Fruit fly (Drosophila melanogaster): ENCODE results near the gene Tengl2.

Tengl2 gene

DNA sequence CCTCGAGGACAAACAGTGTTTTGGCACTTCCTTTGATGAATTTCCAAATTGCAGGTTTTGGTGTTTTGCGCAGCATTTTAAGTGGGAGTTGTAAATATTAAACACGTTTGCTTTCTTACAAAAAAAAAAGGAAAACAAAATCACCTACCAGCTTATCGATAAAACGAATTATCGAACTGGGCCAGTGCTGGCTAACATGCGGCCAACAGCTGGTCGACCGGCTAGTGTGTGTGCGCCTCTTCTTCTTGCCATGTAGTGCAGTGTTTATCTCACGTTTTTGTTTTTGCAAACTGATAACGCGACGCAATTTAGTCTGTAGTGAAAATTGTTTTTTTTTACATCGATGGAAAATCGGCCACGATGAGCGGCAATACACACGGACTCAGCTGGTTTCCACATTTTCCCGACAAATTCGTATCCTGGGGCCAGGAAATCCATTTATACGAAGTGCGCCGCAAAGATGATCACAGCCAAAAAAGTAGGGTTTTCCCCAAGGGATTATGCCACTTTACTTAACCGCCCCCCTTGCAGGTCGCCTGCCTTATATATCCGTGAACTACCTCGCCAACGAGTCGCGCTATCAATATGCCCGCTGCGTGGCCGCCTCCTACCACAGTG, 22.0 kb downstream of the Tengl2 start, which contains the start of the genes CG15386, CG42371 and mio (continued):
- TF ChIP-seq gt (GFP tag; IDR thresholded peaks at IDR 0.05) (no peak), insv (GFP tag; optimal IDR thresholded peaks at IDR 0.05) (peak in 1 of 2 experiments; percentile 50), CG6765 (GFP tag; optimal IDR thresholded peaks at IDR 0.05) (no peak), otp (GFP tag; IDR thresholded peaks at IDR 0.05) (no peak), Dip2 (GFP tag; IDR thresholded peaks at IDR 0.05) (no peak), org-1 (GFP tag; optimal IDR thresholded peaks at IDR 0.05) (no peak), CG4820 (GFP tag; optimal IDR thresholded peaks at IDR 0.05) (no peak), Poxn (GFP tag; IDR thresholded peaks at IDR 0.05) (no peak), Ada2b (GFP tag; IDR thresholded peaks at IDR 0.05) (no peak), Myb (GFP tag; optimal IDR thresholded peaks at IDR 0.05) (peak; percentile 45), CG6791 (GFP tag; IDR thresholded peaks at IDR 0.05; ENCODE audit: partially characterized antibody) (peak; percentile 65; the same call in 2 of the 3 replicates), dati (GFP tag; IDR thresholded peaks at IDR 0.05) (no peak), CG8359 (GFP tag; optimal IDR thresholded peaks at IDR 0.05; ENCODE audit: borderline replicate concordance) (no peak), CG15514 (GFP tag; optimal IDR thresholded peaks at IDR 0.05) (peak; percentile 34), CG13287 (GFP tag; IDR thresholded peaks at IDR 0.05; ENCODE audit: partially characterized antibody) (peak; percentile 65), luna (GFP tag; optimal IDR thresholded peaks at IDR 0.05) (no peak), peb (GFP tag; IDR thresholded peaks at IDR 0.05) (no peak), pfk (GFP tag; optimal IDR thresholded peaks at IDR 0.05) (no peak), CG9797 (GFP tag; optimal IDR thresholded peaks at IDR 0.05) (peak; percentile 18), gro (GFP tag; optimal IDR thresholded peaks at IDR 0.05) (peak; percentile 64), CG11560 (tag; IDR thresholded peaks at IDR 0.05) (no peak), CG8388 (GFP tag; optimal IDR thresholded peaks at IDR 0.05) (no peak), hth (optimal IDR thresholded peaks at IDR 0.05) (no peak), Fer3 (tag; optimal IDR thresholded peaks at IDR 0.05) (no peak), H2.0 (GFP tag; IDR thresholded peaks at IDR 0.05) (no peak), CG14860 (GFP tag; IDR thresholded peaks at IDR 0.05; ENCODE audit: partially characterized antibody) (no peak), her (GFP tag; optimal IDR thresholded peaks at IDR 0.05) (peak; percentile 11), CG10321 (GFP tag; IDR thresholded peaks at IDR 0.05) (no peak), CG15269 (tag; optimal IDR thresholded peaks at IDR 0.05) (no peak), CG3281 (GFP tag; optimal IDR thresholded peaks at IDR 0.05) (peak; percentile 10), MTF-1 (GFP tag; optimal IDR thresholded peaks at IDR 0.05; ENCODE audit: borderline replicate concordance) (peak; percentile 14), CG12071 (GFP tag; optimal IDR thresholded peaks at IDR 0.05) (no peak), CG3838 (GFP tag; optimal IDR thresholded peaks at IDR 0.05) (no peak), zfh1 (GFP tag; IDR thresholded peaks at IDR 0.05) (no peak), da (GFP tag; optimal IDR thresholded peaks at IDR 0.05) (no peak), lbe (GFP tag; optimal IDR thresholded peaks at IDR 0.05) (peak; percentile 22), gce (GFP tag; IDR thresholded peaks at IDR 0.05) (no peak), stc (GFP tag; IDR thresholded peaks at IDR 0.05) (no peak), CG13424 (tag; optimal IDR thresholded peaks at IDR 0.05) (no peak), hkb (optimal IDR thresholded peaks at IDR 0.05) (no peak), hkb (GFP tag; IDR thresholded peaks at IDR 0.05) (peak; percentile 43; the same call in 1 of the 2 replicates), CG4707 (GFP tag; optimal IDR thresholded peaks at IDR 0.05) (no peak), tx (GFP tag; optimal IDR thresholded peaks at IDR 0.05) (no peak), emc (GFP tag; optimal IDR thresholded peaks at IDR 0.05) (no peak), Spps (tag; optimal IDR thresholded peaks at IDR 0.05) (no peak), Dip3 (GFP tag; optimal IDR thresholded peaks at IDR 0.05) (no peak), gfzf (GFP tag; optimal IDR thresholded peaks at IDR 0.05) (peak; percentile 41), gsb-n (tag; optimal IDR thresholded peaks at IDR 0.05) (no peak), grau (tag; optimal IDR thresholded peaks at IDR 0.05) (peak; percentile 17), CG5953 (GFP tag; IDR thresholded peaks at IDR 0.05) (no peak), dysf (GFP tag; IDR thresholded peaks at IDR 0.05) (no peak), MBD-R2 (GFP tag; IDR thresholded peaks at IDR 0.05) (peak; percentile 98)
